Worm (Caenorhabditis elegans): ENCODE data around the gene T20D4.11.

DNA sequence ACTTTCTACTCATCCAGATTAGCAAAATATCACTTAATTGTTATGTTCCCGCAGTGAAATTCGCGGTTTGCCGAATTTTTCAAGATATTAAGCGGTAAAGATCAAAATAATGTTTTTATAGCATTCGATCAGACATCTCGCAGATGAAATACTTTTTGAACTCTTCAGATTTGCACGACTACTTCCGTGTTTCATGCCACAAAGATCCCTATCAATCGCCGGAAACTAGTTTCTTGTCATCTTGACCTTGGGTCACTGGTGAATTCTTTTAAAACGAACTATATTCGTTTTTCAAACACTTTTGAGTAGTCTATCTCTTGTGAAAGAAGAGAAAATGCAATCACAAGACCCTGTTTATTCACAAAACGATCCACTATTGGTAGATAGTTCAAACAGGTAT, 14.5 kb downstream of the T20D4.11 start, which contains the start of gene txt-11:
- TF ChIP-seq nhr-76 (tag; optimal IDR thresholded peaks at IDR 0.05) (no peak), nhr-237 (tag; optimal IDR thresholded peaks at IDR 0.05) (no peak), snpc-4 (tag; optimal IDR thresholded peaks at IDR 0.05) (no peak), sptf-1 (tag; optimal IDR thresholded peaks at IDR 0.05) (no peak), ceh-43 (GFP tag; optimal IDR thresholded peaks at IDR 0.05) (no peak), hlh-1 (tag; optimal IDR thresholded peaks at IDR 0.05) (no peak), unc-62 (GFP tag; optimal IDR thresholded peaks at IDR 0.05) (no peak), drap-1 (GFP tag; optimal IDR thresholded peaks at IDR 0.05) (no peak)

Measured in whole organism, mixed stage, embryonic.